Worm (Caenorhabditis elegans) whole organism, mixed stage, embryonic: ENCODE results near the gene ifa-1.

ENCODE experiments used
- M03D4.4 ChIP-seq: sonication (generic microtip); optimal IDR thresholded peaks from 2 replicates; lab custom pipeline; 2017; ENCODE audit warnings: mild to moderate bottlenecking, missing genetic modification characterization, missing compliant biosample characterization
- bed-3 ChIP-seq: fragments of 200-800 bp; sonication (Bioruptor generic); optimal IDR thresholded peaks from 3 replicates; lab custom pipeline; 2018; ENCODE audit warnings: mild to moderate bottlenecking, missing genetic modification characterization, moderate library complexity, missing compliant biosample characterization
- blmp-1 ChIP-seq: fragments of 150-350 bp; optimal IDR thresholded peaks from 2 replicates; lab custom pipeline; 2014; ENCODE audit warnings: missing biosample characterization, missing genetic modification characterization
- ceh-39 ChIP-seq: fragments of 150-350 bp; optimal IDR thresholded peaks from 2 replicates; lab custom pipeline; 2014; ENCODE audit warnings: missing biosample characterization, missing genetic modification characterization
- ceh-43 ChIP-seq: fragments of 200-800 bp; sonication (Bioruptor generic); optimal IDR thresholded peaks from 2 replicates; lab custom pipeline; 2018; ENCODE audit warnings: mild to moderate bottlenecking, missing genetic modification characterization, moderate library complexity, missing compliant biosample characterization
- ceh-83 ChIP-seq: fragments of 200-800 bp; sonication (Bioruptor generic); optimal IDR thresholded peaks from 2 replicates; lab custom pipeline; 2018; ENCODE audit warnings: mild to moderate bottlenecking, missing genetic modification characterization, missing compliant biosample characterization
- ces-1 ChIP-seq: fragments of 150-350 bp; optimal IDR thresholded peaks from 2 replicates; lab custom pipeline; 2014; ENCODE audit warnings: missing biosample characterization, missing genetic modification reagents, missing genetic modification characterization
- cnd-1 ChIP-seq: fragments of 200-800 bp; sonication (Bioruptor generic); optimal IDR thresholded peaks from 2 replicates; lab custom pipeline; 2018; ENCODE audit warnings: mild to moderate bottlenecking, missing genetic modification characterization, missing compliant biosample characterization
- elt-3 ChIP-seq: fragments of 150-350 bp; optimal IDR thresholded peaks from 2 replicates; lab custom pipeline; 2014; ENCODE audit warnings: missing biosample characterization, missing genetic modification characterization
- flh-1 ChIP-seq: fragments of 200-800 bp; sonication (Bioruptor generic); optimal IDR thresholded peaks from 2 replicates; lab custom pipeline; 2018; ENCODE audit warnings: mild to moderate bottlenecking, missing genetic modification characterization, moderate library complexity, missing compliant biosample characterization
- ham-2 ChIP-seq: fragments of 200-800 bp; sonication (Bioruptor generic); optimal IDR thresholded peaks from 2 replicates; lab custom pipeline; 2018; ENCODE audit warnings: mild to moderate bottlenecking, missing genetic modification characterization, missing compliant biosample characterization
- hlh-1 ChIP-seq: fragments of 150-350 bp; optimal IDR thresholded peaks from 2 replicates; lab custom pipeline; 2014; ENCODE audit warnings: missing biosample characterization, missing genetic modification reagents, missing genetic modification characterization
- lin-13 ChIP-seq: fragments of 150-350 bp; optimal IDR thresholded peaks from 2 replicates; lab custom pipeline; 2014; ENCODE audit warnings: missing biosample characterization, missing genetic modification characterization
- lin-32 ChIP-seq: fragments of 200-800 bp; sonication (Bioruptor generic); optimal IDR thresholded peaks from 2 replicates; lab custom pipeline; 2018; ENCODE audit warnings: mild to moderate bottlenecking, missing genetic modification characterization, missing compliant biosample characterization
- lsy-2 ChIP-seq: fragments of 150-350 bp; optimal IDR thresholded peaks from 2 replicates; lab custom pipeline; 2014; ENCODE audit warnings: missing biosample characterization, missing genetic modification characterization
- mab-5 ChIP-seq: fragments of 150-350 bp; optimal IDR thresholded peaks from 2 replicates; lab custom pipeline; 2014; ENCODE audit warnings: missing biosample characterization, missing genetic modification characterization
- mep-1 ChIP-seq: fragments of 150-350 bp; optimal IDR thresholded peaks from 2 replicates; lab custom pipeline; 2017; ENCODE audit warnings: missing biosample characterization, missing genetic modification reagents, missing genetic modification characterization, inconsistent platforms
- mls-2 ChIP-seq: sonication (generic microtip); optimal IDR thresholded peaks from 2 replicates; lab custom pipeline; 2016; ENCODE audit warnings: mild to moderate bottlenecking, missing genetic modification characterization, moderate library complexity, missing compliant biosample characterization
- nhr-12 ChIP-seq: fragments of 150-350 bp; optimal IDR thresholded peaks from 2 replicates; lab custom pipeline; 2014; ENCODE audit warnings: missing biosample characterization, missing genetic modification characterization
- nhr-237 ChIP-seq: fragments of 150-350 bp; optimal IDR thresholded peaks from 2 replicates; lab custom pipeline; 2014; ENCODE audit warnings: missing biosample characterization, missing genetic modification characterization
- pha-4 ChIP-seq: fragments of 150-350 bp; optimal IDR thresholded peaks from 2 replicates; lab custom pipeline; 2018; ENCODE audit warnings: missing biosample characterization, missing genetic modification reagents, missing genetic modification characterization
- sem-2 ChIP-seq: fragments of 200-800 bp; sonication (Bioruptor generic); optimal IDR thresholded peaks from 2 replicates; lab custom pipeline; 2018; ENCODE audit warnings: mild to moderate bottlenecking, missing genetic modification characterization, missing compliant biosample characterization
- sptf-1 ChIP-seq: sonication (generic microtip); optimal IDR thresholded peaks from 2 replicates; lab custom pipeline; 2017; ENCODE audit warnings: mild to moderate bottlenecking, missing genetic modification characterization, moderate library complexity, missing compliant biosample characterization
- tbx-8 ChIP-seq: fragments of 200-800 bp; sonication (Bioruptor generic); optimal IDR thresholded peaks from 2 replicates; lab custom pipeline; 2018; ENCODE audit warnings: mild to moderate bottlenecking, missing genetic modification characterization, moderate library complexity, missing compliant biosample characterization
- unc-120 ChIP-seq: sonication (generic microtip); optimal IDR thresholded peaks from 2 replicates; lab custom pipeline; 2017; ENCODE audit warnings: missing genetic modification characterization, missing compliant biosample characterization; ENCODE audit not compliant: poor library complexity, severe bottlenecking
- unc-39 ChIP-seq: fragments of 150-350 bp; optimal IDR thresholded peaks from 2 replicates; lab custom pipeline; 2014; ENCODE audit warnings: missing biosample characterization, missing genetic modification characterization
- unc-62 ChIP-seq: fragments of 150-350 bp; optimal IDR thresholded peaks from 2 replicates; lab custom pipeline; 2014; ENCODE audit warnings: missing biosample characterization, missing genetic modification reagents, missing genetic modification characterization
- zip-8 ChIP-seq: fragments of 150-350 bp; optimal IDR thresholded peaks from 2 replicates; lab custom pipeline; 2014; ENCODE audit warnings: missing biosample characterization, missing genetic modification characterization

Gene ifa-1

DNA sequence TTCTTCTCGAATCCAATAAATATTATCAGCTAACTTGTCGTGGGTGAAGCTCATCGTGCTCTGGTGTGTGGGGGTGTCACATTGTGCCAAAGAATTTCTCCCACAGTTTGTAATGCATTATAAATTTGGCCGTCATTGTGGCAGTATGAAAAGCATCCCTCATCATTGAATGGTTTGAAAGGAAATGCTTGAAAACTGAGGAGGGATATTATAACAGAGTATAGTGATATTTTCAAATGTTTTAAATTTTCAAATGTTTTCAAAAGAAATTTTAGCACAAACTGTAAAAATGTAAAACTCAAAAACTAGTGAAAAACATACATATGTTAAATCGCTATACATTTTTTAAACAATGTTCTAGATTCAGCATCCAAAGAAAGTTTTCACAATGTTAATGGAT is 2.0 kb upstream of the ifa-1 start, which contains the start of gene C03A3.3:
Gene C03A3.3 (minus strand): TSS at position 101 of the 400 bp plus-strand sequence.
- TF ChIP-seq sptf-1 = no peak
- no peak for TF ChIP-seq bed-3
- TF ChIP-seq lin-13 = no peak
- TF ChIP-seq sem-2 = no peak
- TF ChIP-seq pha-4 = no peak
- TF ChIP-seq unc-62 = no peak
- TF ChIP-seq mls-2 (tag; lab: Kevin White, UChicago) = no peak
- no peak for TF ChIP-seq ceh-43 (GFP tag; lab: Kevin White, UChicago)
- TF ChIP-seq unc-120 (tag; lab: Kevin White, UChicago) = no peak

DNA sequence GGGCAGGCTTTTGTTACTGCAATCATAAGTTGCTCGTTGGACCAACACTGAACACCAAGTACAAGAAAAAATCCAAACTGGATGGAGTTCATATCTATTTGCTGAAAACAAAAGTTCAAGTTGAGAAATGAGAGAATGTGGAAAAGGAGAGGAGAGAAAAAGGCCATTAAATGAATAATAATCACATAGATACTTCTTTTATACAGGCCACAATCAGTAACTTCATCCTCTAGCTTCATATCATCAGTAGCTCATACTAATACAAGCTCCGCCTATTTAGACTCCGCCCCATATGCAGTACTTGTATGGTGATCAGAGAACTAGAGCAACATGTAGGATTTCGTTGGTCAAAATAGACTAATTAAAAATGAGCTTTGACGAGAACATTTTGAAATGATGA is 8.3 kb downstream of the ifa-1 start, which contains the start of gene F38B2.2:
Gene F38B2.2 (minus strand): TSS at position 101 of the 400 bp plus-strand sequence.
- TF ChIP-seq unc-39 (tag; lab: Kevin White, UChicago) (no peak), ceh-39 (tag; lab: Kevin White, UChicago) (no peak)

DNA sequence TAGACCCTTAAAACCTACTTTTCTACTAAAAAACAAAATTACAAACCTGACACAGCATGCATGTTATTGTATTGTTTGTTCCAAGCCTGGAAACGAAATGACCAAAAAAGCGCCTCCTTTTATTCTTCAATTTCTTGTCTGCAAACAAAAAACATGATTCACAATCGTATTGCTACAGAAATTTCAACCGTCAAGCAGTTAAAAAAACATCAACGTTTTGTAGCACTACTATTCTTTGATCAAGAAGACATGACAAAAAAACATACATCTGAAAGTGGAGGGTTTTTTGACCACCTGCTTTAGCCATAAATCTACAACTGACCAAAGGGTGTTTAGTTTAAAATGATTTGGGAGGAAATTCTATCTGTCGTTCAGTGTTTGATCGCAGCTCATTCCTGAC is 10.2 kb downstream of the ifa-1 start, which contains the start of gene F38B2.6:
Gene F38B2.6 (minus strand): TSS at position 101 of the 400 bp plus-strand sequence.
- TF ChIP-seq unc-39 (tag; lab: Kevin White, UChicago) (no peak), unc-120 (tag; lab: Kevin White, UChicago) (no peak)
- TF ChIP-seq, all 35 proteins: peak for 0

DNA sequence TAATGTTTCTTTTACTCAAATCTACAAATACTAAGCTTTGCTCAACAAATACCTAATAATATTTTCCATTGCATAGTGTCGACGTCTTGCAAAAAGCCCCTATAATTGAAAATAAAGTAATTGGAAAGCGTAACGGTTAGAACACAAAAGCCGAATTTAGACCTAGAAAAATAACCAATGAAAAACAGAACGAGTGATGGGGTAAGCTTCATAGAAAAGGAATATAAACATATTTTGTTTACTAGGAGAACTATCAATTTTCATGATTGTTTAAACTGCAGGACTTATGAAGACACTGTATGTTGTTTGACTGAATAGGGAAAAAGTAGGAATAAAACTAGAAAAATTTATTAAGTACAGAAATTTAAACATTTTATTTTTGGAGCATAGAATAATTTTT is 15.3 kb downstream of the ifa-1 start, which contains the start of gene F38B2.3:
Gene F38B2.3 (minus strand): TSS at position 101 of the 400 bp plus-strand sequence.
- TF ChIP-seq ces-1 (no peak), zip-8 (tag; lab: Kevin White, UChicago) (no peak), sem-2 (no peak), ham-2 (no peak), unc-120 (tag; lab: Kevin White, UChicago) (no peak), flh-1 (GFP tag; lab: Kevin White, UChicago) (no peak), ceh-39 (tag; lab: Kevin White, UChicago) (no peak), nhr-12 (tag; lab: Kevin White, UChicago) (no peak), mep-1 (no peak), tbx-8 (no peak), ceh-83 (GFP tag; lab: Kevin White, UChicago) (no peak), unc-62 (no peak), cnd-1 (tag; lab: Kevin White, UChicago) (no peak), nhr-237 (tag; lab: Kevin White, UChicago) (no peak), ceh-43 (GFP tag; lab: Kevin White, UChicago) (no peak), elt-3 (tag; lab: Kevin White, UChicago) (no peak), blmp-1 (no peak), lsy-2 (no peak)

DNA sequence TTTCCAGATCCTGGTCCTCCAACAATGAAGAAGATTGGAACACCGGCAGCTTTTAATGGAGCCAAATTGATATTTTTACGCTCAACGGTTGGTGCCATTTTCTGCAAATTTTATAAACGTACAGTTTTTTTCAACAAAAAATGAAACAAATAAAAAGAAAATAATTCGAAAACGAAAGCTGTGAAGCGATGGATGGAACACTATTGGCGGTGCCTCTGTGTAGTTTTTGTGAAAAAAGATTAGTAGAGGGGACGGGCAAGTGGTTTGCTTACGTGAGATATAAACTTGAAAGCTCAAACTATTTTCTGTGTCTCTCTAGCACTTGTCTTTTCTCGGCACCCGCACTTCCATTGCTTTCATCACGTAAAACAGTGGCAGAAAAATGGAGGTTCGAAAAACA is 16.6 kb downstream of the ifa-1 start, which contains the start of gene F38B2.4:
Gene F38B2.4 (minus strand): TSS at position 101 of the 400 bp plus-strand sequence.
- TF ChIP-seq elt-3 (tag; lab: Kevin White, UChicago) = no peak

DNA sequence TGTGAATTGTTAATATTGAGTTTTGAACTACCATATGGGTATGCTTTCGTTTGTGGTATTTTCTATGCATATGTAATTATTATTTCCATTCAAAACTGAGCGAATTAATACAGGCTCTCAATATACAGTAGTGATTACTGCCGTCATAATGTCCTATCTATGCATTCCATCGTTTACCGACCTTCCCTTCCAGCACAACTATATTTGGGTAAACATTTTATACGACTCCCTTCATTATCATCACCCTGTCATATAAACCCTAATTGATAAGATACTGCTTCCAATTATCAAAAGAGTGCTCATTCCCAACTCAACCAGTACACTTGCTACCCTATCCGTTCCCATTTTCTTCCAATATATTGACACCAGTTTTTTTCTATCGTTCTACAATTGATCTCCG is 18.9 kb downstream of the ifa-1 start:
- TF ChIP-seq elt-3 (tag; lab: Kevin White, UChicago) = no peak
- TF ChIP-seq unc-62 = no peak
- TF ChIP-seq bed-3 = no peak
- no peak for TF ChIP-seq blmp-1
- no peak for TF ChIP-seq unc-39 (tag; lab: Kevin White, UChicago)
- no peak for TF ChIP-seq mab-5
- no peak for TF ChIP-seq ceh-43 (GFP tag; lab: Kevin White, UChicago)
- no peak for TF ChIP-seq M03D4.4 (tag; lab: Kevin White, UChicago)
- TF ChIP-seq lsy-2 = no peak
- TF ChIP-seq hlh-1 (tag; lab: Kevin White, UChicago) = no peak

DNA sequence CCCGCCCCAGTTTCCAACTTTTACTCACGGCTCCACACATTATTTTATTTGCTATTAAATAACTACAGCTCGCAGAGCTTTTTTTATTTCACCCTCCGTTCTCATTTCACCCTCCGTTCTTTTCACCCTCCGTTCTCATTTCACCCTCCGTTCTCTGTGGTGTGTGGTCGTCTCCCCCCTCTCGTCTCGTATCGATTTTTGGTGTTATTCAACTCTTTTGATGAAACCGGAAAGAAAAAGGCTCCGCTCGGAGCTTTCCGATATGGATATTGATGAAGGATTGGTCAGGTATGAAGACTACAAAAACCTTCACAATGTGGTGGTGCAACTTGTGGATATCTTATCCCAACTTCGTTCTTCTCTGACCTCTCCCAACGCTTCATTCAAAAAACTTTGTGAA is 19.5 kb downstream of the ifa-1 start:
- TF ChIP-seq cnd-1 (tag; lab: Kevin White, UChicago) (no peak), mep-1 (no peak), zip-8 (tag; lab: Kevin White, UChicago) (no peak), nhr-237 (tag; lab: Kevin White, UChicago) (no peak), bed-3 (no peak), unc-39 (tag; lab: Kevin White, UChicago) (no peak), ceh-43 (GFP tag; lab: Kevin White, UChicago) (no peak), lin-32 (GFP tag; lab: Kevin White, UChicago) (no peak), lin-13 (no peak)
